Worm (Caenorhabditis elegans) whole organism, L4/young adult: ENCODE results near the gene epg-3.

Source experiments
- W03F9.2 ChIP-seq: fragments of 150-350 bp; optimal IDR thresholded peaks from 2 replicates; lab custom pipeline; 2014; ENCODE audit warnings: missing biosample characterization, missing genetic modification characterization
- dao-5 ChIP-seq: sonication (generic microtip); optimal IDR thresholded peaks from 2 replicates; lab custom pipeline; 2016; ENCODE audit warnings: missing genotype, missing genetic modification characterization, moderate library complexity, missing compliant biosample characterization
- him-1 ChIP-seq: sonication (generic microtip); optimal IDR thresholded peaks from 2 replicates; lab custom pipeline; 2016; ENCODE audit warnings: missing genotype, missing genetic modification reagents, missing genetic modification characterization, missing compliant biosample characterization

The epg-3 gene

ce11 chrIII:12925947-12926607, 8.4 kb upstream of the epg-3 start, which contains the start of the genes npp-25 and mrps-10:
TSS of gene npp-25 (minus strand) at chrIII:12925997.
TSS of gene mrps-10 (plus strand) at chrIII:12926557.
- TF ChIP-seq him-1 (tag; lab: Kevin White, UChicago) = no peak
- TF ChIP-seq W03F9.2 = no peak
- TF ChIP-seq dao-5 = no peak

- TF ChIP-seq him-1 (tag; lab: Kevin White, UChicago) = no peak
- no peak for TF ChIP-seq W03F9.2
Measured at ce11 chrIII:12929573-12929972, 4.9 kb upstream of the epg-3 start, which contains the start of gene Y37D8A.19. TSS of gene Y37D8A.19 (plus strand) at chrIII:12929873.

ce11 chrIII:12931108-12931507, 3.4 kb upstream of the epg-3 start:
- TF ChIP-seq him-1 (tag; lab: Kevin White, UChicago) = no peak

ce11 chrIII:12931786-12932427, 2.6 kb upstream of the epg-3 start, which contains the start of gene rbm-7:
TSS of gene rbm-7 (minus strand) at chrIII:12931867.
- TF ChIP-seq W03F9.2 (peak; percentile 65), dao-5 (no peak), him-1 (tag; lab: Kevin White, UChicago) (no peak)

ce11 chrIII:12932776-12933175, 1.7 kb upstream of the epg-3 start:
- TF ChIP-seq W03F9.2 (no peak), him-1 (tag; lab: Kevin White, UChicago) (no peak), dao-5 (no peak)

- TF ChIP-seq him-1 (tag; lab: Kevin White, UChicago) (no peak), dao-5 (no peak), W03F9.2 (no peak)
Measured at ce11 chrIII:12942307-12942706, 7.8 kb downstream of the epg-3 start, which contains the start of gene unc-25. TSS of gene unc-25 (plus strand) at chrIII:12942651.

ce11 chrIII:12944064-12944463, 9.5 kb downstream of the epg-3 start:
- TF ChIP-seq W03F9.2 = no peak

ce11 chrIII:12945072-12945471, 10.6 kb downstream of the epg-3 start:
- no peak for TF ChIP-seq W03F9.2
- no peak for TF ChIP-seq dao-5
- no peak for TF ChIP-seq him-1 (tag; lab: Kevin White, UChicago)

ce11 chrIII:12951362-12952228, 17.1 kb downstream of the epg-3 start, which contains the start of gene Y39E4A.1:
TSS of gene Y39E4A.1 (plus strand) at chrIII:12951412.
- no peak for TF ChIP-seq him-1 (tag; lab: Kevin White, UChicago)
- TF ChIP-seq dao-5 = no peak
- no peak for TF ChIP-seq W03F9.2

- no peak for TF ChIP-seq him-1 (tag; lab: Kevin White, UChicago)
- no peak for TF ChIP-seq dao-5
Measured at ce11 chrIII:12952615-12953014, 18.1 kb downstream of the epg-3 start.

- TF ChIP-seq him-1 (tag; lab: Kevin White, UChicago) (no peak), dao-5 (no peak), W03F9.2 (no peak)
Measured at ce11 chrIII:12959286-12959685, 24.8 kb downstream of the epg-3 start.

- TF ChIP-seq W03F9.2 = no peak
- TF ChIP-seq dao-5 = no peak
- no peak for TF ChIP-seq him-1 (tag; lab: Kevin White, UChicago)
Measured at ce11 chrIII:12960705-12961104, 26.2 kb downstream of the epg-3 start.

- no peak for TF ChIP-seq W03F9.2
- TF ChIP-seq dao-5 = no peak
- no peak for TF ChIP-seq him-1 (tag; lab: Kevin White, UChicago)
Measured at ce11 chrIII:12966895-12967294, 32.4 kb downstream of the epg-3 start, which contains the start of gene ttm-1. TSS of gene ttm-1 (minus strand) at chrIII:12966995.

- TF ChIP-seq dao-5 = no peak
- TF ChIP-seq W03F9.2 = no peak
- no peak for TF ChIP-seq him-1 (tag; lab: Kevin White, UChicago)
Measured at ce11 chrIII:12967437-12968043, 33.0 kb downstream of the epg-3 start.
